Fruit fly (Drosophila melanogaster) whole organism, embryonic: ENCODE results near the gene mtsh.

Experiments used
- BEAF-32 ChIP-seq: fragments of 200-800 bp; sonication (Bioruptor generic); optimal IDR thresholded peaks from 3 replicates; lab custom pipeline; 2017; ENCODE audit warnings: missing biosample characterization, missing genetic modification characterization, mild to moderate bottlenecking, moderate library complexity, missing genetic modification reagents
- CG10267 ChIP-seq: fragments of 200-800 bp; sonication (Bioruptor generic); optimal IDR thresholded peaks from 2 replicates; lab custom pipeline; 2018; ENCODE audit warnings: missing biosample characterization, mild to moderate bottlenecking, missing genetic modification characterization, moderate library complexity
- CG14710 ChIP-seq: fragments of 200-800 bp; sonication (Bioruptor generic); optimal IDR thresholded peaks from 3 replicates; lab custom pipeline; 2019; ENCODE audit warnings: missing biosample characterization, mild to moderate bottlenecking, missing genetic modification characterization, moderate library complexity
- CG15011 ChIP-seq: fragments of 200-800 bp; sonication (Bioruptor generic); optimal IDR thresholded peaks from 3 replicates; lab custom pipeline; 2018; ENCODE audit warnings: missing biosample characterization, mild to moderate bottlenecking, missing genetic modification characterization
- CG1529 ChIP-seq: fragments of 200-800 bp; sonication (Bioruptor generic); optimal IDR thresholded peaks from 3 replicates; lab custom pipeline; 2018; ENCODE audit warnings: missing biosample characterization, missing genetic modification characterization
- CG15514 ChIP-seq: fragments of 200-800 bp; sonication (Bioruptor generic); optimal IDR thresholded peaks from 3 replicates; lab custom pipeline; 2017; ENCODE audit warnings: missing biosample characterization, missing genetic modification characterization, mild to moderate bottlenecking, moderate library complexity, missing genetic modification reagents
- CG17186 ChIP-seq: fragments of 200-800 bp; sonication (Bioruptor generic); optimal IDR thresholded peaks from 3 replicates; lab custom pipeline; 2017; ENCODE audit warnings: missing biosample characterization, missing genetic modification reagents, missing genetic modification characterization
- CG17829 ChIP-seq: fragments of 200-800 bp; optimal IDR thresholded peaks from 2 replicates; lab custom pipeline; 2019; ENCODE audit warnings: missing biosample characterization, mild to moderate bottlenecking, missing genetic modification characterization, moderate library complexity
- CG31441 ChIP-seq: fragments of 200-800 bp; sonication (Bioruptor generic); IDR thresholded peaks from 2 replicates; pipeline ENCODE4 v1.3.6; 2022; ENCODE audit warnings: missing biosample characterization, missing genetic modification characterization
- CG32532 ChIP-seq: fragments of 200-800 bp; sonication (Bioruptor generic); IDR thresholded peaks from 2 replicates; pipeline ENCODE4 v1.3.6; 2022; ENCODE audit warnings: missing biosample characterization, missing genetic modification characterization
- CG3995 ChIP-seq: fragments of 200-800 bp; sonication (Bioruptor generic); optimal IDR thresholded peaks from 3 replicates; lab custom pipeline; 2016; ENCODE audit warnings: missing biosample characterization, missing genetic modification characterization
- CG4404 ChIP-seq: fragments of 200-800 bp; sonication (Bioruptor generic); IDR thresholded peaks from 2 replicates; pipeline ENCODE4 v1.3.6; 2022; ENCODE audit warnings: missing biosample characterization, missing genetic modification characterization
- CG4617 ChIP-seq: fragments of 200-800 bp; sonication (Bioruptor generic); optimal IDR thresholded peaks from 3 replicates; lab custom pipeline; 2016; ENCODE audit warnings: missing biosample characterization, missing genetic modification characterization, borderline replicate concordance
- CG4820 ChIP-seq: fragments of 200-800 bp; sonication (Bioruptor generic); optimal IDR thresholded peaks from 3 replicates; lab custom pipeline; 2016; ENCODE audit warnings: missing biosample characterization, missing genetic modification characterization
- CG7786 ChIP-seq: fragments of 200-800 bp; sonication (Bioruptor generic); optimal IDR thresholded peaks from 2 replicates; lab custom pipeline; 2016; ENCODE audit warnings: missing biosample characterization, missing genetic modification characterization
- CG8290 ChIP-seq, 3 experiments: fragments of 200-800 bp; sonication (Bioruptor generic); optimal IDR thresholded peaks; 2 replicates each; lab custom pipeline; 2016 to 2019; ENCODE audit warnings: missing biosample characterization in 3 of 3, missing genetic modification characterization in 3 of 3, mild to moderate bottlenecking in 2 of 3, moderate library complexity in 1 of 3
- CG9797 ChIP-seq: fragments of 200-800 bp; sonication (Bioruptor generic); optimal IDR thresholded peaks from 3 replicates; lab custom pipeline; 2018; ENCODE audit warnings: missing biosample characterization, mild to moderate bottlenecking, missing genetic modification characterization
- Deaf1 ChIP-seq: fragments of 200-800 bp; optimal IDR thresholded peaks from 3 replicates; lab custom pipeline; 2019; ENCODE audit warnings: missing biosample characterization, mild to moderate bottlenecking, missing genetic modification characterization, moderate library complexity
- Doc3 ChIP-seq: fragments of 200-800 bp; sonication (Bioruptor generic); IDR thresholded peaks from 3 replicates; pipeline ENCODE4 v1.3.6; 2022; ENCODE audit warnings: missing biosample characterization, missing genetic modification characterization; ENCODE audit not compliant: partially characterized antibody
- Dref ChIP-seq: fragments of 200-800 bp; sonication (Bioruptor generic); IDR thresholded peaks from 2 replicates; pipeline ENCODE4 v1.3.6; 2022; ENCODE audit warnings: missing biosample characterization, missing genetic modification characterization
- Ets97D ChIP-seq: fragments of 200-800 bp; sonication (Bioruptor generic); optimal IDR thresholded peaks from 3 replicates; lab custom pipeline; 2016; ENCODE audit warnings: missing biosample characterization, missing genetic modification characterization
- Fer1 ChIP-seq: fragments of 200-800 bp; sonication (Bioruptor generic); optimal IDR thresholded peaks from 2 replicates; lab custom pipeline; 2017; ENCODE audit warnings: missing biosample characterization, mild to moderate bottlenecking, missing genetic modification characterization
- MBD-R2 ChIP-seq: fragments of 200-800 bp; sonication (Bioruptor generic); IDR thresholded peaks from 2 replicates; pipeline ENCODE4 v1.3.6; 2022; ENCODE audit warnings: missing biosample characterization, missing genetic modification characterization
- Meics ChIP-seq: fragments of 200-800 bp; sonication (Bioruptor generic); optimal IDR thresholded peaks from 2 replicates; lab custom pipeline; 2017; ENCODE audit warnings: missing biosample characterization, mild to moderate bottlenecking, missing genetic modification characterization
- Optix ChIP-seq: fragments of 200-800 bp; sonication (Bioruptor generic); IDR thresholded peaks from 3 replicates; pipeline ENCODE4 v1.3.6; 2022; ENCODE audit warnings: missing biosample characterization, missing genetic modification characterization
- Trl ChIP-seq, 3 experiments: fragments of >200 bp in 2 of 3; fragments of 200-800 bp in 1 of 3; sonication (Bioruptor generic) in 1 of 3; optimal IDR thresholded peaks; 2 replicates in 1 of 3; 3 replicates in 2 of 3; lab custom pipeline; 2016 to 2017; ENCODE audit warnings: missing biosample characterization in 1 of 3, missing genetic modification characterization in 1 of 3
- Vsx1 ChIP-seq: fragments of 200-800 bp; sonication (Bioruptor generic); optimal IDR thresholded peaks from 2 replicates; lab custom pipeline; 2017; ENCODE audit warnings: missing biosample characterization, mild to moderate bottlenecking, missing genetic modification characterization, missing genetic modification reagents
- Xrp1 ChIP-seq: fragments of 200-800 bp; sonication (Bioruptor generic); IDR thresholded peaks from 2 replicates; pipeline ENCODE4 v1.3.6; 2022; ENCODE audit warnings: missing biosample characterization, missing genetic modification characterization
- abd-A ChIP-seq: fragments of 200-800 bp; sonication (Bioruptor generic); optimal IDR thresholded peaks from 3 replicates; lab custom pipeline; 2019; ENCODE audit warnings: missing biosample characterization, mild to moderate bottlenecking, missing genetic modification characterization, moderate library complexity
- cad ChIP-seq: fragments of >200 bp; optimal IDR thresholded peaks from 2 replicates; lab custom pipeline; 2017; ENCODE audit warnings: missing biosample characterization, missing genetic modification characterization
- dimm ChIP-seq: fragments of 200-800 bp; sonication (Bioruptor generic); IDR thresholded peaks from 2 replicates; pipeline ENCODE4 v1.3.6; 2022; ENCODE audit warnings: missing biosample characterization, missing genetic modification characterization
- eve ChIP-seq, 2 experiments: fragments of >200 bp; optimal IDR thresholded peaks; 2 replicates each; lab custom pipeline; 2017; ENCODE audit warnings: missing biosample characterization in 2 of 2, missing genetic modification characterization in 2 of 2
- grau ChIP-seq: fragments of 200-800 bp; optimal IDR thresholded peaks from 3 replicates; lab custom pipeline; 2019; ENCODE audit warnings: missing biosample characterization, mild to moderate bottlenecking, missing genetic modification characterization, moderate library complexity
- hbn ChIP-seq: fragments of 200-800 bp; sonication (Bioruptor generic); IDR thresholded peaks from 2 replicates; pipeline ENCODE4 v1.3.6; 2022; ENCODE audit warnings: missing biosample characterization, missing genetic modification characterization; ENCODE audit not compliant: partially characterized antibody
- mirr ChIP-seq: fragments of 200-800 bp; sonication (Bioruptor generic); optimal IDR thresholded peaks from 3 replicates; lab custom pipeline; 2018; ENCODE audit warnings: missing biosample characterization, mild to moderate bottlenecking, missing genetic modification characterization
- nau ChIP-seq: fragments of 200-800 bp; sonication (Bioruptor generic); optimal IDR thresholded peaks from 3 replicates; lab custom pipeline; 2017; ENCODE audit warnings: missing biosample characterization, mild to moderate bottlenecking, missing genetic modification characterization, missing genetic modification reagents
- otp ChIP-seq: fragments of 200-800 bp; sonication (Bioruptor generic); IDR thresholded peaks from 3 replicates; pipeline ENCODE4, ENCODE4 v1.3.6; 2022; ENCODE audit warnings: missing biosample characterization, missing genetic modification characterization
- pzg ChIP-seq: fragments of 200-800 bp; sonication (Bioruptor generic); optimal IDR thresholded peaks from 3 replicates; lab custom pipeline; 2018; ENCODE audit warnings: missing biosample characterization, mild to moderate bottlenecking, missing genetic modification characterization, moderate library complexity
- schlank ChIP-seq: fragments of 200-800 bp; sonication (Bioruptor generic); optimal IDR thresholded peaks from 2 replicates; lab custom pipeline; 2018; ENCODE audit warnings: missing biosample characterization, mild to moderate bottlenecking, missing genetic modification characterization
- scrt ChIP-seq: fragments of 200-800 bp; sonication (Bioruptor generic); optimal IDR thresholded peaks from 2 replicates; lab custom pipeline; 2018; ENCODE audit warnings: missing biosample characterization, mild to moderate bottlenecking, missing genetic modification characterization, moderate library complexity
- seq ChIP-seq: fragments of 200-800 bp; sonication (Bioruptor generic); IDR thresholded peaks from 2 replicates; pipeline ENCODE4 v1.3.6; 2022; ENCODE audit warnings: missing biosample characterization, missing genetic modification characterization
- shn ChIP-seq: fragments of 200-800 bp; sonication (Bioruptor generic); optimal IDR thresholded peaks from 3 replicates; lab custom pipeline; 2016; ENCODE audit warnings: missing biosample characterization, missing genetic modification characterization
- sim ChIP-seq: fragments of 200-800 bp; sonication (Bioruptor generic); IDR thresholded peaks from 2 replicates; pipeline ENCODE4 v1.3.6; 2022; ENCODE audit warnings: missing biosample characterization, missing genetic modification characterization
- slou ChIP-seq: fragments of 200-800 bp; sonication (Bioruptor generic); optimal IDR thresholded peaks from 3 replicates; lab custom pipeline; 2016; ENCODE audit warnings: missing biosample characterization, missing genetic modification characterization
- ssp ChIP-seq: fragments of 200-800 bp; sonication (Bioruptor generic); IDR thresholded peaks from 2 replicates; pipeline ENCODE4 v1.3.6; 2022; ENCODE audit warnings: missing biosample characterization, missing genetic modification characterization
- sug ChIP-seq: fragments of 200-800 bp; optimal IDR thresholded peaks from 2 replicates; lab custom pipeline; 2019; ENCODE audit warnings: missing biosample characterization, mild to moderate bottlenecking, missing genetic modification characterization, moderate library complexity
- tna ChIP-seq: fragments of 200-800 bp; sonication (Bioruptor generic); IDR thresholded peaks from 2 replicates; pipeline ENCODE4 v1.3.6; 2022; ENCODE audit warnings: missing biosample characterization, missing genetic modification characterization; ENCODE audit not compliant: partially characterized antibody
- toy ChIP-seq: fragments of 200-800 bp; sonication (Bioruptor generic); IDR thresholded peaks from 2 replicates; pipeline ENCODE4 v1.3.6; 2022; ENCODE audit warnings: missing biosample characterization, missing genetic modification characterization
- zen ChIP-seq: fragments of 200-800 bp; sonication (Bioruptor generic); optimal IDR thresholded peaks from 3 replicates; lab custom pipeline; 2018; ENCODE audit warnings: missing biosample characterization, mild to moderate bottlenecking, missing genetic modification characterization, moderate library complexity

mtsh gene

DNA sequence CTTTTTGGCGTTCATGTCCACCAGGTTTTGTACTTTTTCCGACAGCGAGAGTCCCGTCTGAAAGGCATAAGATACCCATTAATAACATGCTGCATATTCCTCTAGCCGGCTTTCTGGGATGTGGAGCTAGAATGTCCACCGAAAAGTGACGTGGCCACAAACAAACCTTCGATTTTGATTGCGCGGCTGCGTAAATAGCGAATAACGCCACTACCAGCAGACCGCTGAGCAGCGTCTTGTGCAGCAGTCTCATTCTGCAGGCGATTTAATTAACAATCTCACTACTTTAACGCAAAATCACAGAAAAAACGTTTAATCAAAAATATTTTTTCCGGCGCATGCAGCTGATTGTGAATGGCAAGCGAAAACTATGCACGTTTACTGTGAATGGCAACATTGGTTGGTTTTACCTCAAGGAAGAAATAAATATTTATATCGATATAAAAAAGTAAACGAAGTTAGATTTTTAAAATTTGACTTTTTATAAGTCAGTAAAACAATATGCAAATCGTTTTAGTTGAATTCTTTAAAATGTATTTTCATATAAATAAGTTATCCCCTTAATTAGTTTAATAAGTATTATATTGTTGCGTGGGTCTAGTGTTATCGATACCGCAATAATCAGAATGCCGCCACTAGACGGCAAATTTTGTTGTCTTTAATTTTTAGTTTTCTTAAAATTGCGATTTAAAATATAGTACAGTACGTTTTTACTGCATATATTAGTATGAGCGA is 11.7 kb downstream of the mtsh start, which contains the start of the genes Ostgamma and Mettl14 (continued):
- TF ChIP-seq CG31441 (GFP tag; lab: Robert Waterston, UW) (0 out of 2 replicates have a peak, but pooled peaks have one; percentile 32), nau (GFP tag; lab: Kevin White, UChicago) (no peak), Ets97D (GFP tag; lab: Kevin White, UChicago) (peak; percentile 40), Doc3 (GFP tag; lab: Robert Waterston, UW) (peak; percentile 71), CG10267 (peak; percentile 38), BEAF-32 (GFP tag; lab: Kevin White, UChicago) (peak; percentile 82), hbn (GFP tag; lab: Robert Waterston, UW) (peak; percentile 68), sug (peak; percentile 37), zen (tag; lab: Kevin White, UChicago) (peak; percentile 3), CG3995 (peak; percentile 77), eve (GFP tag; optimal IDR thresholded peaks at IDR 0.05; lab: Kevin White, UChicago) (no peak), Fer1 (peak; percentile 17), seq (GFP tag; lab: Robert Waterston, UW) (no peak), Xrp1 (no peak), CG4617 (GFP tag; lab: Kevin White, UChicago) (peak; percentile 76), CG4404 (no peak), grau (tag; lab: Kevin White, UChicago) (peak; percentile 31), CG17829 (peak; percentile 41)

DNA sequence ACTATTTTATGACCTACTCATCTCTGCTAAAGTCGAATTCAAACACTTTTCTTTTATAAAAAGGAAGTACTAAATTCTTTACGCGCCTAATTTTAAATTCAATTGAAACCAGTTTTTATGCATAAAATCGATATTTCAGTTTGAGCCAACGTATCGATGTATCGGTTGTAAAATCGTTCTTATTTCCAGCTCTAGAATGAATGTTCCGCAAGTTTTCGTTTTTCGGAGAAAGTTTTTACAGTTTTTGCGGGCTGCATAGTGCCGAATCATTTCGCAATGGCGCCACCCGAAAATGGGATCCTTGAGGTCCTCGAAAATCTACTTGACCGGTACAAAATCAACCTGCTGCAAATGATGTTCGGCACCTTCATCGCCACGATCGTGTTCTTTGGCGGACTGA is 14.3 kb downstream of the mtsh start, which contains the start of gene CG7840:
CG7840 (plus strand) TSS at position 178 of the 400 bp plus-strand sequence.
- TF ChIP-seq Deaf1 (no peak), slou (GFP tag; lab: Kevin White, UChicago) (no peak), abd-A (tag; lab: Kevin White, UChicago) (no peak), Optix (no peak), Meics (GFP tag; lab: Kevin White, UChicago) (peak; percentile 74), mirr (GFP tag; lab: Kevin White, UChicago) (no peak), tna (GFP tag; lab: Robert Waterston, UW) (peak; percentile 78), CG32532 (no peak), CG8290 (GFP tag; optimal IDR thresholded peaks at IDR 0.05; lab: Kevin White, UChicago) (no peak), CG8290 (tag; optimal IDR thresholded peaks at IDR 0.05; lab: Kevin White, UChicago) (no peak), CG14710 (peak; percentile 3), CG17186 (GFP tag; lab: Kevin White, UChicago) (no peak), Trl (optimal IDR thresholded peaks at IDR 0.05; lab: Kevin White, UChicago) (no peak), Trl (GFP tag; optimal IDR thresholded peaks at IDR 0.05; lab: Kevin White, UChicago) (no peak), CG4820 (GFP tag; lab: Kevin White, UChicago) (no peak), MBD-R2 (GFP tag; lab: Robert Waterston, UW) (peak; percentile 72), CG1529 (GFP tag; lab: Kevin White, UChicago) (no peak), Dref (peak; percentile 89), ssp (GFP tag; lab: Robert Waterston, UW) (no peak), cad (no peak), CG9797 (GFP tag; lab: Kevin White, UChicago) (no peak), shn (no peak), Vsx1 (no peak), CG15514 (GFP tag; lab: Kevin White, UChicago) (peak; percentile 54), CG7786 (GFP tag; lab: Kevin White, UChicago) (no peak), sim (GFP tag; lab: Robert Waterston, UW) (no peak), scrt (GFP tag; lab: Kevin White, UChicago) (no peak), schlank (tag; lab: Kevin White, UChicago) (no peak), pzg (peak; percentile 47), otp (no peak), toy (GFP tag; lab: Robert Waterston, UW) (no peak), dimm (no peak), CG15011 (GFP tag; lab: Kevin White, UChicago) (no peak)
